Worm (Caenorhabditis elegans) whole organism, mixed stage, embryonic: Measurements from ENCODE around the gene srw-39.

ENCODE experiments used
- elt-1 ChIP-seq: sonication (generic microtip); optimal IDR thresholded peaks from 2 replicates; lab custom pipeline; 2017; ENCODE audit warnings: missing genetic modification characterization, mild to moderate bottlenecking, missing compliant biosample characterization, antibody characterized with exemption, moderate library complexity, borderline replicate concordance; ENCODE audit not compliant: insufficient read depth
- flh-1 ChIP-seq: fragments of 200-800 bp; sonication (Bioruptor generic); optimal IDR thresholded peaks from 2 replicates; lab custom pipeline; 2018; ENCODE audit warnings: mild to moderate bottlenecking, missing genetic modification characterization, moderate library complexity, missing compliant biosample characterization
- lin-13 ChIP-seq: fragments of 150-350 bp; optimal IDR thresholded peaks from 2 replicates; lab custom pipeline; 2014; ENCODE audit warnings: missing biosample characterization, missing genetic modification characterization
- lin-32 ChIP-seq: fragments of 200-800 bp; sonication (Bioruptor generic); optimal IDR thresholded peaks from 2 replicates; lab custom pipeline; 2018; ENCODE audit warnings: mild to moderate bottlenecking, missing genetic modification characterization, missing compliant biosample characterization
- mep-1 ChIP-seq: fragments of 150-350 bp; optimal IDR thresholded peaks from 2 replicates; lab custom pipeline; 2017; ENCODE audit warnings: missing biosample characterization, missing genetic modification reagents, missing genetic modification characterization, inconsistent platforms
- nhr-12 ChIP-seq: fragments of 150-350 bp; optimal IDR thresholded peaks from 2 replicates; lab custom pipeline; 2014; ENCODE audit warnings: missing biosample characterization, missing genetic modification characterization
- nhr-28 ChIP-seq: fragments of 150-350 bp; optimal IDR thresholded peaks from 2 replicates; lab custom pipeline; 2014; ENCODE audit warnings: missing biosample characterization, missing genetic modification characterization
- nhr-76 ChIP-seq: sonication (generic microtip); optimal IDR thresholded peaks from 2 replicates; lab custom pipeline; 2017; ENCODE audit warnings: missing biosample characterization, missing genetic modification characterization
- pha-4 ChIP-seq: fragments of 150-350 bp; optimal IDR thresholded peaks from 2 replicates; lab custom pipeline; 2018; ENCODE audit warnings: missing biosample characterization, missing genetic modification reagents, missing genetic modification characterization
- unc-39 ChIP-seq: fragments of 150-350 bp; optimal IDR thresholded peaks from 2 replicates; lab custom pipeline; 2014; ENCODE audit warnings: missing biosample characterization, missing genetic modification characterization
- ztf-11 ChIP-seq: fragments of 150-350 bp; optimal IDR thresholded peaks from 2 replicates; lab custom pipeline; 2014; ENCODE audit warnings: missing biosample characterization, missing genetic modification characterization

DNA sequence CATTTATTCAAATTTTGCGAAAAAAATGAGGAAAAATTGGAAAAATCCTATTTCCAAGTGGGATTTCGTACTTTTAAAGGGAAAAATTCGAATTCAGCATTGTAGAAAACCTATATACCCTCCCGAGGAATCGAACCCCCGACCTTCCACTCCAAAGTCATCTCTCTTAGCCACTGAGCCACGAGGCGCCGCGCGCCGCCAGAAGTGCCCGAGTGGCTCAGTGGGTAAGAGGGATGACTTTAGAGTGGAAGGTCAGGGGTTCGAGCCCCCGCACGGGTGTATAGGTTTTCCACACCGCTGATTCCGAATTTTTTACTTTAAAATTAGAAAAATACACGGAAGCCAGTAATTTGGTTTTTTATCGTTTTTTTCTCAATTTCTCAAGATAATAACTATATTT, 37.0 kb downstream of the srw-39 start:
- no peak for TF ChIP-seq lin-13
- TF ChIP-seq nhr-76 (tag; lab: Kevin White, UChicago) = no peak
- TF ChIP-seq lin-32 (GFP tag; lab: Kevin White, UChicago) = no peak
- no peak for TF ChIP-seq elt-1 (tag; lab: Kevin White, UChicago)
- TF ChIP-seq nhr-28 (tag; lab: Kevin White, UChicago) = no peak
- no peak for TF ChIP-seq nhr-12
- no peak for TF ChIP-seq pha-4 (tag; lab: Kevin White, UChicago)
- no peak for TF ChIP-seq mep-1 (tag; lab: Kevin White, UChicago)
- TF ChIP-seq flh-1 (GFP tag; lab: Kevin White, UChicago) = no peak
- TF ChIP-seq ztf-11 (tag; lab: Kevin White, UChicago) = no peak
- no peak for TF ChIP-seq unc-39 (tag; lab: Kevin White, UChicago)
